Worm (Caenorhabditis elegans) whole organism, L2 larva: ENCODE data around the gene Y53C12A.8.

Source experiments
- C34F6.9 ChIP-seq: fragments of 150-350 bp; optimal IDR thresholded peaks from 2 replicates; lab custom pipeline; 2014; ENCODE audit warnings: missing biosample characterization, missing genetic modification characterization
- F13H6.1 ChIP-seq: sonication (generic microtip); optimal IDR thresholded peaks from 2 replicates; lab custom pipeline; 2016; ENCODE audit warnings: missing genetic modification characterization, missing compliant biosample characterization
- Y55F3AM.14 ChIP-seq: fragments of 200-800 bp; sonication (Bioruptor generic); optimal IDR thresholded peaks from 2 replicates; lab custom pipeline; 2018; ENCODE audit warnings: mild to moderate bottlenecking, missing genetic modification characterization, missing compliant biosample characterization
- ZK546.5 ChIP-seq: sonication (generic microtip); optimal IDR thresholded peaks from 2 replicates; lab custom pipeline; 2017; ENCODE audit warnings: missing biosample characterization, missing genetic modification characterization
- alr-1 ChIP-seq: fragments of 150-350 bp; optimal IDR thresholded peaks from 2 replicates; lab custom pipeline; 2014; ENCODE audit warnings: missing biosample characterization, missing genetic modification characterization
- aly-2 ChIP-seq: fragments of 150-350 bp; optimal IDR thresholded peaks from 2 replicates; lab custom pipeline; 2014; ENCODE audit warnings: missing biosample characterization, missing genetic modification characterization
- ama-1 ChIP-seq: fragments of 150-350 bp; optimal IDR thresholded peaks from 2 replicates; lab custom pipeline; 2018; ENCODE audit warnings: inconsistent platforms
- blmp-1 ChIP-seq: sonication (generic microtip); optimal IDR thresholded peaks from 2 replicates; lab custom pipeline; 2017; ENCODE audit warnings: missing genetic modification characterization, mild to moderate bottlenecking, missing compliant biosample characterization, antibody characterized with exemption, moderate library complexity; ENCODE audit not compliant: insufficient read depth
- ceh-16 ChIP-seq: fragments of 150-350 bp; optimal IDR thresholded peaks from 2 replicates; lab custom pipeline; 2014; ENCODE audit warnings: missing biosample characterization, missing genetic modification characterization
- ceh-82 ChIP-seq: fragments of 150-350 bp; optimal IDR thresholded peaks from 2 replicates; lab custom pipeline; 2014; ENCODE audit warnings: missing biosample characterization, missing genetic modification characterization
- crh-2 ChIP-seq: sonication (generic microtip); optimal IDR thresholded peaks from 2 replicates; lab custom pipeline; 2017; ENCODE audit warnings: missing biosample characterization, missing genetic modification characterization
- dmd-4 ChIP-seq: sonication (generic microtip); optimal IDR thresholded peaks from 2 replicates; lab custom pipeline; 2017; ENCODE audit warnings: missing biosample characterization, missing genetic modification characterization
- egl-27 ChIP-seq: sonication (generic microtip); optimal IDR thresholded peaks from 3 replicates; lab custom pipeline; 2017; ENCODE audit warnings: missing biosample characterization, missing genetic modification reagents, missing genetic modification characterization
- elt-1 ChIP-seq: fragments of 150-350 bp; optimal IDR thresholded peaks from 2 replicates; lab custom pipeline; 2014; ENCODE audit warnings: missing biosample characterization, missing genetic modification characterization
- elt-3 ChIP-seq: sonication (generic microtip); optimal IDR thresholded peaks from 2 replicates; lab custom pipeline; 2017; ENCODE audit warnings: missing biosample characterization, missing genetic modification characterization
- fos-1 ChIP-seq: fragments of 150-350 bp; optimal IDR thresholded peaks from 2 replicates; lab custom pipeline; 2014; ENCODE audit warnings: missing biosample characterization, missing genetic modification characterization
- gmeb-1 ChIP-seq: fragments of 150-350 bp; optimal IDR thresholded peaks from 2 replicates; lab custom pipeline; 2014; ENCODE audit warnings: missing biosample characterization, missing genetic modification characterization
- lin-11 ChIP-seq: fragments of 150-350 bp; sonication (generic microtip); optimal IDR thresholded peaks from 2 replicates; lab custom pipeline; 2014; ENCODE audit warnings: missing biosample characterization, missing genetic modification characterization, inconsistent platforms, mixed read lengths
- lin-39 ChIP-seq: fragments of 150-350 bp; optimal IDR thresholded peaks from 2 replicates; lab custom pipeline; 2014; ENCODE audit warnings: missing biosample characterization, missing genetic modification reagents, missing genetic modification characterization
- lsy-2 ChIP-seq, 2 experiments: fragments of 150-350 bp in 1 of 2; sonication (generic microtip) in 1 of 2; optimal IDR thresholded peaks; 2 replicates each; lab custom pipeline; 2014 to 2017; ENCODE audit warnings: missing biosample characterization in 2 of 2, missing genetic modification characterization in 2 of 2
- mab-5 ChIP-seq: fragments of 150-350 bp; optimal IDR thresholded peaks from 2 replicates; lab custom pipeline; 2014; ENCODE audit warnings: missing biosample characterization, missing genetic modification characterization
- mbf-1 ChIP-seq: sonication (generic microtip); optimal IDR thresholded peaks from 2 replicates; lab custom pipeline; 2017; ENCODE audit warnings: missing biosample characterization, missing genetic modification characterization
- nhr-10 ChIP-seq: sonication (generic microtip); optimal IDR thresholded peaks from 2 replicates; lab custom pipeline; 2017; ENCODE audit warnings: missing biosample characterization, missing genetic modification characterization
- nhr-11 ChIP-seq: fragments of 150-350 bp; optimal IDR thresholded peaks from 2 replicates; lab custom pipeline; 2014; ENCODE audit warnings: missing biosample characterization, missing genetic modification characterization
- nhr-12 ChIP-seq: fragments of 150-350 bp; optimal IDR thresholded peaks from 2 replicates; lab custom pipeline; 2014; ENCODE audit warnings: missing biosample characterization, missing genetic modification characterization
- nhr-129 ChIP-seq: fragments of 150-350 bp; optimal IDR thresholded peaks from 2 replicates; lab custom pipeline; 2014; ENCODE audit warnings: missing biosample characterization, missing genetic modification characterization
- nhr-21 ChIP-seq: fragments of 150-350 bp; optimal IDR thresholded peaks from 2 replicates; lab custom pipeline; 2014; ENCODE audit warnings: missing biosample characterization, missing genetic modification characterization
- nhr-23 ChIP-seq: fragments of 150-350 bp; optimal IDR thresholded peaks from 2 replicates; lab custom pipeline; 2014; ENCODE audit warnings: missing biosample characterization, missing genetic modification reagents, missing genetic modification characterization
- nhr-237 ChIP-seq: fragments of 150-350 bp; optimal IDR thresholded peaks from 2 replicates; lab custom pipeline; 2014; ENCODE audit warnings: missing biosample characterization, missing genetic modification characterization
- nhr-25 ChIP-seq: fragments of 150-350 bp; sonication (generic microtip); optimal IDR thresholded peaks from 3 replicates; lab custom pipeline; 2014; ENCODE audit warnings: missing biosample characterization, missing genetic modification characterization
- nhr-6 ChIP-seq: fragments of 150-350 bp; optimal IDR thresholded peaks from 2 replicates; lab custom pipeline; 2014; ENCODE audit warnings: missing biosample characterization, missing genetic modification characterization
- nhr-77 ChIP-seq: fragments of 150-350 bp; optimal IDR thresholded peaks from 2 replicates; lab custom pipeline; 2014; ENCODE audit warnings: missing biosample characterization, missing genetic modification characterization
- peb-1 ChIP-seq: fragments of 150-350 bp; optimal IDR thresholded peaks from 2 replicates; lab custom pipeline; 2014; ENCODE audit warnings: missing biosample characterization, missing genetic modification characterization
- sem-4 ChIP-seq: fragments of 150-350 bp; optimal IDR thresholded peaks from 2 replicates; lab custom pipeline; 2014; ENCODE audit warnings: missing biosample characterization, missing genetic modification reagents, missing genetic modification characterization
- skn-1 ChIP-seq: sonication (generic microtip); optimal IDR thresholded peaks from 2 replicates; lab custom pipeline; 2017; ENCODE audit warnings: missing biosample characterization, missing genetic modification characterization
- sma-3 ChIP-seq: sonication (generic microtip); optimal IDR thresholded peaks from 2 replicates; lab custom pipeline; 2016; ENCODE audit warnings: missing genetic modification reagents, missing genetic modification characterization, missing compliant biosample characterization
- sma-9 ChIP-seq, 2 experiments: fragments of 150-350 bp in 1 of 2; sonication (generic microtip) in 1 of 2; optimal IDR thresholded peaks; 2 replicates each; lab custom pipeline; 2014 to 2016; ENCODE audit warnings: missing genetic modification characterization in 2 of 2, mild to moderate bottlenecking in 1 of 2, missing biosample characterization in 1 of 2, missing compliant biosample characterization in 1 of 2, missing genetic modification reagents in 1 of 2, moderate library complexity in 1 of 2
- snpc-4 ChIP-seq: fragments of 150-350 bp; optimal IDR thresholded peaks from 2 replicates; lab custom pipeline; 2014; ENCODE audit warnings: missing biosample characterization, missing genetic modification characterization
- unc-39 ChIP-seq: fragments of 150-350 bp; optimal IDR thresholded peaks from 2 replicates; lab custom pipeline; 2014; ENCODE audit warnings: missing biosample characterization, missing genetic modification characterization
- unc-55 ChIP-seq: fragments of 150-350 bp; sonication (generic microtip); optimal IDR thresholded peaks from 3 replicates; lab custom pipeline; 2014; ENCODE audit warnings: missing biosample characterization, missing genetic modification reagents, missing genetic modification characterization
- unc-62 ChIP-seq: fragments of 150-350 bp; optimal IDR thresholded peaks from 2 replicates; lab custom pipeline; 2014; ENCODE audit warnings: missing biosample characterization, missing genetic modification reagents, missing genetic modification characterization
- zag-1 ChIP-seq: fragments of 150-350 bp; optimal IDR thresholded peaks from 2 replicates; lab custom pipeline; 2014; ENCODE audit warnings: missing biosample characterization, missing genetic modification characterization
- ztf-1 ChIP-seq: fragments of 200-800 bp; sonication (Bioruptor generic); conservative IDR thresholded peaks from 2 replicates; pipeline ENCODE4 v1.3.6; 2022; ENCODE audit warnings: missing genetic modification characterization, missing compliant biosample characterization
- ztf-11 ChIP-seq: sonication (generic microtip); optimal IDR thresholded peaks from 2 replicates; lab custom pipeline; 2017; ENCODE audit warnings: missing biosample characterization, missing genetic modification characterization
- ztf-4 ChIP-seq: fragments of 150-350 bp; optimal IDR thresholded peaks from 2 replicates; lab custom pipeline; 2014; ENCODE audit warnings: missing biosample characterization, missing genetic modification characterization

Y53C12A.8 gene

DNA sequence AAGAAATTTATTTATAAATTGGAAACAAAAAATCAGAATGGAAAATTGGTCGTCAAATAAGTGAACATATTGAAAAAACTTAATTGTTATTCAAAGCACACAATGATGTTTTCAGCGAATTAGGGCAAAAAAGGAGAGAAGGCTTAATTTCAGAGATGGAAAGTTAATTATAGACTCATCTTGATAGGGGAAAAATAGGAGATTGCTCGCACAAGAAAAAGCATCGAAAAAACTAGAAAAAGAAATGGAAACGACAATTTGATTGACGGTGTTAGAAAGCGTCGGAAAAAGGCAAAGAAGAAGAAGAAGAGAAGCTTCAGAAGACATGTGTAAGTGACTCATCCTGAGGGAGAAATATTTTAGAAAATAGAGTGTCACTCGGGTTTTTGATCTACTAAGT lies 4.3 kb downstream of the Y53C12A.8 start:
- TF ChIP-seq lsy-2 (tag; optimal IDR thresholded peaks at IDR 0.05; lab: Kevin White, UChicago) (peak in 1 of 2 experiments; percentile 30), sma-9 (GFP tag; optimal IDR thresholded peaks at IDR 0.05; lab: Kevin White, UChicago) (peak; percentile 15), sma-9 (tag; optimal IDR thresholded peaks at IDR 0.05; lab: Kevin White, UChicago) (no peak), ama-1 (lab: Kevin White, UChicago) (no peak), mab-5 (no peak), zag-1 (tag; lab: Kevin White, UChicago) (peak; percentile 7)

DNA sequence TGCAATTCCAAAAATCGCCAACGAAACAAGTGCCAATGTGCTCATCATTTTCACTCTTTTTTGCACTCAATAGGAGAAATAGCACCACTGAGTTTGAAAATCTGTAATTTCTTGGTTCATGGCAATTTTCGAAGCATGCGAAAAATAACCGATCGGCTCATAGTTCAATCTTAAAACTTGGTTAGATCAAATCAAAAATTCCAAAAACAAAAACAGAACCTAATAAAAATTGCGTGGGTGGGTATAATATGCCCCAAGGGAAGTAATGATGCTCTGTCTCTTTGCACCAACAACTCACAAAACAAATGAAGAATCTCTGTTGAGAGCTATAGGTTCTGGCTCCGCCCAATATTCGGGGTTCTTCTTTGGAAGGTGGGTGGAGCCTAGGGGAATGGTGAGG lies 8.4 kb downstream of the Y53C12A.8 start, which contains the start of gene nlp-11:
nlp-11 (minus strand) TSS at position 101 of the 400 bp plus-strand sequence.
- TF ChIP-seq lin-11 (no peak), aly-2 (tag; lab: Kevin White, UChicago) (no peak)

DNA sequence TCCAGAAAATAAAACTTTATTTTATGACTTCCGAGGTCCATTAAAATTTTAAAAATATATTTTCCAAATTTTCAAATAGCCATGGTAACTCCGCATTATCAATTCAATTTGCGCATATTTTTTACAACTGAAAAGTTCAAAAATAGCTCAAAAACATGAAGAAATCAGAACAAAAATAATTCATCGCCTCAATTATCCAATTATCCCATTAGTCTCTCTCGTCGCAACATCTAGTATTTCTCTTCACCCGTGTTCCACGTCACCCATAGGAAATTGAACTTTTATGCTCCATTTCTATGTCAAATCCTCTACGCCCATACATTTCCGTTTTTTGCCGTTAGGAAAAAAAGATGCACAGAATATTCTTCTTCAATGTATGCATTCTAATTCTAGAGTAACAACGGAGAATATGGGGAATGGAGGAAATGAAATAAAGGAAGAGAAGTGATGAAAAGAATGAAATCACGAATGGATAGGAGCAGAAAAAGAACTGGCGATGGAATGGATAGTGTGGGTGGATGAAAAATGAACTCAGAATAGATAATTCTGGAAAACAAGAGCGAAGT lies 10.1 kb downstream of the Y53C12A.8 start:
- TF ChIP-seq lin-39, result no peak
- peak; percentile 21 for TF ChIP-seq C34F6.9 (tag; lab: Kevin White, UChicago)
- peak; percentile 9 for TF ChIP-seq sma-9 (GFP tag; optimal IDR thresholded peaks at IDR 0.05; lab: Kevin White, UChicago)
- no peak for TF ChIP-seq sma-9 (tag; optimal IDR thresholded peaks at IDR 0.05; lab: Kevin White, UChicago)
- peak; percentile 48 for TF ChIP-seq crh-2 (tag; lab: Kevin White, UChicago)
- TF ChIP-seq lsy-2 (tag; optimal IDR thresholded peaks at IDR 0.05; lab: Kevin White, UChicago), result peak in 1 of 2 experiments; percentile 10
- peak; percentile 33 for TF ChIP-seq egl-27 (tag; lab: Kevin White, UChicago)

DNA sequence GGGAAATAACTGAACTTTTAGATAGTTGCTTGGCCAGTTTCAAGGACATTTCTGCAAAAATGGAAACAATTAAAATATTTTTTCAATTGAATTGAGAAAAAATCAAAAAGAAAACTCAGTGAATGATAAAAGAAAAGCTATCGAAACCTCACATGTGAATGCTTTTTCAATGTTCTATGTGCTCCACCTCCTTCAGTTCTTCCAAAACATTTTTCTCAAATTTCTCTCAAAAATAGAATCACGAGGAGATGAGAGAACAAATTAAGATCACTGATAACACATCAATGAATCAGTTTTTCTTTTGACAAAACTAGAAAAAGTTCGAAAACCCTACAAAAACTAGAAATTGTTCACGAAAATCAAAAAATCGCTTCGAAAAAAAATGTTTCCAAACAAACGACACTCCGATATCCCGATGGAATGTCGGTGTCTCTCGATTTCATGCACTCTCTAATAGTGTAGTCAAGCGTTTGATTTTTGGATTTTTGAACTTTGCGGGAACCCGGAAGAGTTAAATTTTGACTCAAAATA lies 13.5 kb downstream of the Y53C12A.8 start, which contains the start of gene ZK1320.9:
ZK1320.9 (minus strand) TSS at position 51 of the 531 bp plus-strand sequence.
- no peak for TF ChIP-seq nhr-237 (tag; lab: Kevin White, UChicago)
- TF ChIP-seq sma-9 (GFP tag; optimal IDR thresholded peaks at IDR 0.05; lab: Kevin White, UChicago), result peak; percentile 33
- TF ChIP-seq sma-9 (tag; optimal IDR thresholded peaks at IDR 0.05; lab: Kevin White, UChicago), result no peak
- no peak for TF ChIP-seq egl-27 (tag; lab: Kevin White, UChicago)
- TF ChIP-seq alr-1, result no peak
- TF ChIP-seq C34F6.9 (tag; lab: Kevin White, UChicago), result peak; percentile 19
- peak; percentile 28 for TF ChIP-seq gmeb-1
- TF ChIP-seq lin-39, result no peak
- peak; percentile 8 for TF ChIP-seq crh-2 (tag; lab: Kevin White, UChicago)
- no peak for TF ChIP-seq nhr-12 (tag; lab: Kevin White, UChicago)
- TF ChIP-seq sma-3 (GFP tag; lab: Kevin White, UChicago), result no peak
- no peak for TF ChIP-seq ceh-16 (tag; lab: Kevin White, UChicago)
- TF ChIP-seq nhr-6 (tag; lab: Kevin White, UChicago), result no peak
- no peak for TF ChIP-seq nhr-23 (tag; lab: Kevin White, UChicago)
- TF ChIP-seq elt-1 (tag; lab: Kevin White, UChicago), result no peak
- TF ChIP-seq mab-5, result no peak
- no peak for TF ChIP-seq nhr-11
- TF ChIP-seq aly-2 (tag; lab: Kevin White, UChicago), result no peak
- no peak for TF ChIP-seq ZK546.5 (tag; lab: Kevin White, UChicago)
- no peak for TF ChIP-seq nhr-10
- TF ChIP-seq Y55F3AM.14 (GFP tag; lab: Kevin White, UChicago), result no peak
- TF ChIP-seq nhr-129 (tag; lab: Kevin White, UChicago), result peak; percentile 34
- TF ChIP-seq snpc-4 (tag; lab: Kevin White, UChicago), result no peak
- no peak for TF ChIP-seq unc-39
- no peak for TF ChIP-seq ztf-4 (tag; lab: Kevin White, UChicago)
- peak; percentile 25 for TF ChIP-seq unc-55
- TF ChIP-seq elt-3 (tag; lab: Kevin White, UChicago), result no peak
- TF ChIP-seq F13H6.1, result no peak
- TF ChIP-seq zag-1 (tag; lab: Kevin White, UChicago), result no peak
- TF ChIP-seq nhr-21 (tag; lab: Kevin White, UChicago), result no peak
- no peak for TF ChIP-seq blmp-1
- no peak for TF ChIP-seq nhr-77 (tag; lab: Kevin White, UChicago)
- no peak for TF ChIP-seq ztf-1 (GFP tag; lab: Robert Waterston, UW)
- no peak for TF ChIP-seq skn-1 (tag; lab: Kevin White, UChicago)
- TF ChIP-seq peb-1, result no peak
- peak; percentile 47 for TF ChIP-seq fos-1 (tag; lab: Kevin White, UChicago)
- TF ChIP-seq nhr-25 (tag; lab: Kevin White, UChicago), result no peak
- no peak for TF ChIP-seq unc-62 (GFP tag; lab: Kevin White, UChicago)
- no peak for TF ChIP-seq ceh-82 (tag; lab: Kevin White, UChicago)
- no peak for TF ChIP-seq dmd-4 (tag; lab: Kevin White, UChicago)
- no peak for TF ChIP-seq sem-4 (tag; lab: Kevin White, UChicago)
- no peak for TF ChIP-seq lin-11
- no peak for TF ChIP-seq mbf-1 (tag; lab: Kevin White, UChicago)
- peak in 1 of 2 experiments; percentile 46 for TF ChIP-seq lsy-2 (tag; optimal IDR thresholded peaks at IDR 0.05; lab: Kevin White, UChicago)
- no peak for TF ChIP-seq ztf-11
- no peak for TF ChIP-seq ama-1 (lab: Kevin White, UChicago)
